Worm (Caenorhabditis elegans) whole organism, L4 larva: ENCODE results near the gene nhr-221.

Experiments
- F44E2.7 ChIP-seq: fragments of 200-800 bp; sonication (Bioruptor generic); IDR thresholded peaks from 2 replicates; pipeline ENCODE4 v2.1.2; 2022; ENCODE audit warnings: missing genetic modification characterization, missing compliant biosample characterization
- aly-2 ChIP-seq: sonication (generic microtip); optimal IDR thresholded peaks from 2 replicates; lab custom pipeline; 2018; ENCODE audit warnings: missing biosample characterization, missing genetic modification characterization
- lsy-2 ChIP-seq, 2 experiments: fragments of 150-350 bp in 1 of 2; sonication (generic microtip) in 1 of 2; optimal IDR thresholded peaks; 2 replicates each; lab custom pipeline; 2014 to 2017; ENCODE audit warnings: missing biosample characterization in 2 of 2, missing genetic modification characterization in 2 of 2
- nhr-6 ChIP-seq: fragments of 150-350 bp; optimal IDR thresholded peaks from 2 replicates; lab custom pipeline; 2014; ENCODE audit warnings: missing biosample characterization, missing genetic modification characterization
- unc-62 ChIP-seq, 3 experiments: fragments of 150-350 bp in 1 of 3; sonication (generic microtip); optimal IDR thresholded peaks in 2 of 3; peaks in 1 of 3; 1 replicate in 1 of 3; 2 replicates in 2 of 3; lab custom pipeline; 2014 to 2017; ENCODE audit warnings: missing biosample characterization in 3 of 3, missing genetic modification characterization in 3 of 3, missing genetic modification reagents in 3 of 3, missing genotype in 1 of 3
- ztf-11 ChIP-seq: fragments of 150-350 bp; optimal IDR thresholded peaks from 2 replicates; lab custom pipeline; 2014; ENCODE audit warnings: missing biosample characterization, missing genetic modification characterization

DNA sequence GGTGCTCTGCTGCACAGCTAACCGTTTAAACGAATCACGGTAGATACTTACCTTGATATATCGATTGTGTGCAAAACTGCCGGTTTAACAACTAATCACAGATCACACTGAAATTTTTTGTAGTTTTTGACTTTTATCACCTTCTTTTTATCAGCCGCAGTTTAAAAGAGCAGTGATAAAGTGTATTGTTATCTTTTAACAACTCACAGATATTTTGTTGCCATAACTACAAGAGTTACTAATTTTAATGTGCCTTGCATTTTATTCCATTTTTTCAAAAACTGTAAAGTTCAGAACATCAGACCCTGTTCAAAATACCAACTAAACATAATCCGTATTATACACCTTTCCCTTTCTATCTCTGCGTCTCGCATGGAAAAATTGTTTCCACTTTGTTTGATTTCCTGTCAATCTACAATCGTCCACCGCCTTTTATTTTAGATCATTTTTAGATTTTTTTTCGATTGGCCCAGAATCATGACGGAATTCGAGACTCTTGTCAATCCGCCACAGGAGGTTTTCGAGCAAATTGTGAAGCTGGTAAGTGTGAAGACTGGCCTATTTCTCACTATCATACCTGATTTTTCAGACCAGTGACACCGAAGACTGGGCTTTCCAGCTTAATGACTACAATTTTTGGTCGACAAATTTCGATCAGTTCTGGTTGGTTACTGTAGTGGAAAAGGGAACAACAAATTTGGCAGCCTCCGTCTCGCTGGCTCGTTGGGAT lies 17.7 kb upstream of the nhr-221 start, which contains the start of gene T24A6.20:
- TF ChIP-seq ztf-11 (tag; lab: Kevin White, UChicago) (no peak), F44E2.7 (GFP tag; lab: Robert Waterston, UW) (no peak), unc-62 (GFP tag; optimal IDR thresholded peaks at IDR 0.05 in 1 of 2; lab: Kevin White, UChicago) (peak in 1 of 2 experiments; percentile 69), unc-62 (tag; optimal IDR thresholded peaks at IDR 0.05; lab: Kevin White, UChicago) (no peak), nhr-6 (tag; lab: Kevin White, UChicago) (no peak), lsy-2 (tag; optimal IDR thresholded peaks at IDR 0.05; lab: Kevin White, UChicago) (no peak), aly-2 (tag; lab: Kevin White, UChicago) (no peak)
